Fruit fly (Drosophila melanogaster) Kc167 (cell line): ENCODE measurements around the gene CG33947.

ENCODE experiments used
- Myc ChIP-seq: fragments of >200 bp; optimal IDR thresholded peaks from 2 replicates; lab custom pipeline; 2017; ENCODE audit warnings: missing external identifiers
- Sin3A ChIP-seq: fragments of >200 bp; optimal IDR thresholded peaks from 2 replicates; lab custom pipeline; 2018; ENCODE audit warnings: missing external identifiers
- h ChIP-seq: fragments of >200 bp; optimal IDR thresholded peaks from 3 replicates; lab custom pipeline; 2018; ENCODE audit warnings: missing external identifiers
- insv ChIP-seq: fragments of >200 bp; optimal IDR thresholded peaks from 3 replicates; lab custom pipeline; 2018; ENCODE audit warnings: missing external identifiers
- psq ChIP-seq: fragments of >200 bp; optimal IDR thresholded peaks from 2 replicates; lab custom pipeline; 2017; ENCODE audit warnings: missing external identifiers
- ttk ChIP-seq: sonication (Bioruptor generic); optimal IDR thresholded peaks from 2 replicates; lab custom pipeline; 2017; ENCODE audit warnings: missing external identifiers

DNA sequence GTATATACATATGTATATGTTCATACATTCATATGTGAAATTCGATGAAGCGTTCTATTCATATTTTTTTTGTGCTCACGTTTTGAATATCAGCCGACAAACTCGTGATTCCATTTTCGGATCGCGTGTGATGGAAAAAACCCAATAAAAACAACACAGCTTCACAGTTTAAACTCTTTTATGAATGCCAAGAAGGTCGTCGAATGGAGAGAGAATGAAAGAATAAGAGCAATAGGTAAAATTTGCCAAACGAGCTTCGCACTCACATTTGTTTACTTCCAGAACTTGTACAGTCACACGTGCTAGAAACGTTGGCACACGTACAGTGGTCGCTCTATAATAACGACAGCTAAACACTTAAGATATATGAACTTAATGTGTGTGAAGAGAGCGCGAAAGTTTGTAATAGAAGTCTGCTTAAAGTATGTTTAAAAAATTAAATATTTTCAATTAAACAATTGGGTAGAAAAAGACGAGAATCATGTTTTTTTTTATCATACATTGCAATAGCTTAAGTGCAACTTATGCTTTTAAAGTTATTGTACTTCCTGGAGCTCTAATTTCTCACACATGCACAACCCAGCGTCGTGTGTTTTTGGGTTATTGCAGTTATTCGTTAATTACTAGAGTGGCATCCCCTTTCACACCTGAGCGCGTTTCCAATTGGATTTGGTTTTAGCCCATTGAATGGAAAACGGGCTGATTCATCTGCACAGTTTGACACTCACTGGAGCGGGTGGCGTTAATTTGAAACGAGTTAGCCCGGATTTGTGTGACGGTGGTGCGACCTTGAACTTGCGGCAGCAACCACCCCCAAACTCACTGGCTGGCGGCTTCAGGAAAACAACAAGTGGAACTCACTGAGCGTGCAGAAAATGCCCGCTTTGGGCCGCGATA, 29.6 kb downstream of the CG33947 start:
- TF ChIP-seq h (no peak), psq (lab: Kevin White, UChicago) (no peak), Sin3A (lab: Kevin White, UChicago) (no peak), ttk (lab: Kevin White, UChicago) (no peak), insv (lab: Kevin White, UChicago) (no peak), Myc (lab: Kevin White, UChicago) (no peak)
